Worm (Caenorhabditis elegans) whole organism, L3 larva: ENCODE results near the gene F35H8.4.

Experiments used
- egl-5 ChIP-seq: fragments of 150-350 bp; optimal IDR thresholded peaks from 2 replicates; lab custom pipeline; 2017; ENCODE audit warnings: missing biosample characterization, missing genetic modification reagents, missing genetic modification characterization, inconsistent platforms
- fkh-10 ChIP-seq: sonication (generic microtip); optimal IDR thresholded peaks from 2 replicates; lab custom pipeline; 2017; ENCODE audit warnings: missing biosample characterization, missing genetic modification reagents, missing genetic modification characterization
- nhr-11 ChIP-seq: fragments of 150-350 bp; optimal IDR thresholded peaks from 2 replicates; lab custom pipeline; 2014; ENCODE audit warnings: missing biosample characterization, missing genetic modification characterization
- nhr-12 ChIP-seq: fragments of 150-350 bp; optimal IDR thresholded peaks from 2 replicates; lab custom pipeline; 2014; ENCODE audit warnings: missing biosample characterization, missing genetic modification characterization
- nhr-25 ChIP-seq: sonication (generic microtip); optimal IDR thresholded peaks from 2 replicates; lab custom pipeline; 2017; ENCODE audit warnings: missing biosample characterization, missing genetic modification characterization
- nhr-67 ChIP-seq: fragments of 150-350 bp; optimal IDR thresholded peaks from 2 replicates; lab custom pipeline; 2014; ENCODE audit warnings: missing biosample characterization, missing genetic modification characterization
- pha-4 ChIP-seq: fragments of 150-350 bp; optimal IDR thresholded peaks from 2 replicates; lab custom pipeline; 2014; ENCODE audit warnings: missing biosample characterization, missing genetic modification reagents, missing genetic modification characterization
- skn-1 ChIP-seq: fragments of 150-350 bp; optimal IDR thresholded peaks from 2 replicates; lab custom pipeline; 2014; ENCODE audit warnings: missing biosample characterization, missing genetic modification characterization
- unc-62 ChIP-seq: fragments of 150-350 bp; sonication (generic microtip); optimal IDR thresholded peaks from 4 replicates; lab custom pipeline; 2014; ENCODE audit warnings: missing biosample characterization, missing genetic modification reagents, missing genetic modification characterization

DNA sequence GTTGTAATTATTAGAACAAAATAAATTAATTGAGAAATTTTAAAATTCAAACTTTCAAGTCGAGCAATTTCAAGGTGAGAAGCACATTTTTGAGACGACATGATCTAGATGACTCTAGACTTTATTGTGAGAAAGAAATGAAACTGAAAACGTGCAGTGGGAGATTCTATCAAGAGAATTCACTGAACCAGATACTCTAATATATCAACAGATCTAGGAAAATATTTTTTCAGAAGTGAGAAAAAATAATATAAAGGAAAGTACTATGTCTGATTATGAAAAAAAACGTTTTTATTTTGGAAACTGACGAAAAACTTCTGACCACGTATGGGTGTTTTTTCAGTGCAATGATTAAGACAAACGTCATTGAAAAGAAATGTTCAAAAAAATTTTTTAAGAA, 19.1 kb downstream of the F35H8.4 start, which contains the start of gene sra-3:
- TF ChIP-seq nhr-25 (tag; lab: Kevin White, UChicago) (no peak), egl-5 (no peak), pha-4 (no peak), nhr-11 (tag; lab: Kevin White, UChicago) (no peak), unc-62 (no peak), nhr-67 (tag; lab: Kevin White, UChicago) (no peak), skn-1 (tag; lab: Kevin White, UChicago) (no peak), nhr-12 (tag; lab: Kevin White, UChicago) (no peak), fkh-10 (no peak)
